Fruit fly (Drosophila melanogaster): ENCODE data around the gene Ndc1.
A peak's percentile ranks its signal among the peaks of the same experiment; 100 is the strongest.

The Ndc1 gene

DNA sequence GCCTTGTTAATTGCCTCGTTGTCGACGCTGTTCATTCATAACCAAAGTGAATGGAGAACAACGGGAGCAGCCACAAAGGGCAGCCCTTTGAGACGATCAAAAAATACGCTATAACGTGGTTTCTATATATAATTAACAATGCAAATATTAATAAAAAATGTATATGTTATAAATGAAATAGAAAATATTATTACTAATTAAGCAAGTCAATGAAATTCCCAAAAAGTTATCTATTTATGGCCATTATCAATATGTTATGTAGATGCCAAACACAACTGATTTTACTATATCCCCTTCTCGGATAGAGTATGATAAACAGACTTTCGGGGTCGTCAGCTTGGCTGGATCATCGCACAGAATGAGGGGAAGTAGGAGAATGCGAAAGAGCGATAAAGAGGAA is 45.2 kb downstream of the Ndc1 start (continued):
- TF ChIP-seq CG6689 (GFP tag; IDR thresholded peaks at IDR 0.05) (peak; percentile 52), CG9437 (GFP tag; optimal IDR thresholded peaks at IDR 0.05) (peak; percentile 35), z (GFP tag; IDR thresholded peaks at IDR 0.05) (no peak), sug (tag; optimal IDR thresholded peaks at IDR 0.05) (peak; percentile 51), vnd (GFP tag; IDR thresholded peaks at IDR 0.05; ENCODE audit: partially characterized antibody) (no peak), Deaf1 (tag; optimal IDR thresholded peaks at IDR 0.05) (peak; percentile 39), pfk (GFP tag; optimal IDR thresholded peaks at IDR 0.05) (no peak), CG12104 (GFP tag; optimal IDR thresholded peaks at IDR 0.05) (peak; percentile 17), CG2712 (tag; optimal IDR thresholded peaks at IDR 0.05) (peak; percentile 62), CG9876 (GFP tag; optimal IDR thresholded peaks at IDR 0.05) (no peak), CG8388 (GFP tag; optimal IDR thresholded peaks at IDR 0.05) (peak; percentile 47), CG9727 (GFP tag; optimal IDR thresholded peaks at IDR 0.05) (peak; percentile 7), Nf-YC (tag; optimal IDR thresholded peaks at IDR 0.05) (peak; percentile 62), CG7786 (GFP tag; optimal IDR thresholded peaks at IDR 0.05) (no peak), gcm (GFP tag; optimal IDR thresholded peaks at IDR 0.05) (peak; percentile 47), NFAT (GFP tag; IDR thresholded peaks at IDR 0.05) (0 out of 2 replicates have a peak, but pooled peaks have one; percentile 3), BtbVII (GFP tag; optimal IDR thresholded peaks at IDR 0.05) (peak; percentile 36), ewg (GFP tag; optimal IDR thresholded peaks at IDR 0.05) (peak; percentile 17), CG15601 (tag; optimal IDR thresholded peaks at IDR 0.05) (peak; percentile 25), CG7556 (GFP tag; optimal IDR thresholded peaks at IDR 0.05) (peak; percentile 45), dati (GFP tag; IDR thresholded peaks at IDR 0.05) (0 out of 2 replicates have a peak, but pooled peaks have one; percentile 19), Dbx (GFP tag; IDR thresholded peaks at IDR 0.05) (peak; percentile 35; the same call in 2 of the 3 replicates), CG7372 (GFP tag; IDR thresholded peaks at IDR 0.05) (no peak), CG4730 (GFP tag; IDR thresholded peaks at IDR 0.05) (0 out of 2 replicates have a peak, but pooled peaks have one; percentile 40), CG13775 (GFP tag; optimal IDR thresholded peaks at IDR 0.05) (no peak), CG14667 (GFP tag; IDR thresholded peaks at IDR 0.05) (0 out of 2 replicates have a peak, but pooled peaks have one; percentile 45), esg (GFP tag; conservative IDR thresholded peaks at IDR 0.05) (peak; percentile 31; the same call in 1 of the 2 replicates), CG1024 (GFP tag; IDR thresholded peaks at IDR 0.05) (0 out of 2 replicates have a peak, but pooled peaks have one; percentile 27), CG13296 (GFP tag; optimal IDR thresholded peaks at IDR 0.05) (peak; percentile 57), salm (tag; optimal IDR thresholded peaks at IDR 0.05) (peak; percentile 23), sob (GFP tag; IDR thresholded peaks at IDR 0.05) (0 out of 2 replicates have a peak, but pooled peaks have one; percentile 32), dpn (GFP tag; optimal IDR thresholded peaks at IDR 0.05) (peak in 1 of 2 experiments; percentile 16), CG15073 (GFP tag; optimal IDR thresholded peaks at IDR 0.05) (no peak), fd96Cb (tag; optimal IDR thresholded peaks at IDR 0.05) (peak; percentile 33), crc (GFP tag; optimal IDR thresholded peaks at IDR 0.05) (no peak), Taf1 (GFP tag; IDR thresholded peaks at IDR 0.05) (no peak), CG4820 (GFP tag; optimal IDR thresholded peaks at IDR 0.05) (peak; percentile 8), zfh1 (GFP tag; IDR thresholded peaks at IDR 0.05) (peak; percentile 29; the same call in 2 of the 3 replicates), CG2120 (GFP tag; optimal IDR thresholded peaks at IDR 0.05) (no peak), row (GFP tag; IDR thresholded peaks at IDR 0.05) (peak; percentile 76), HLH3B (GFP tag; IDR thresholded peaks at IDR 0.05) (peak; percentile 63), Fer3 (tag; optimal IDR thresholded peaks at IDR 0.05) (peak; percentile 61), CG15514 (GFP tag; optimal IDR thresholded peaks at IDR 0.05) (peak; percentile 14), Nf-YA (GFP tag; IDR thresholded peaks at IDR 0.05) (peak; percentile 58), rib (GFP tag; IDR thresholded peaks at IDR 0.05) (no peak), eve (GFP tag; optimal IDR thresholded peaks at IDR 0.05) (no peak), Eip74EF (GFP tag; optimal IDR thresholded peaks at IDR 0.05) (peak in 1 of 2 experiments; percentile 22), Fer1 (GFP tag; optimal IDR thresholded peaks at IDR 0.05) (peak; percentile 63), Bgb (GFP tag; IDR thresholded peaks at IDR 0.05; ENCODE audit: partially characterized antibody) (no peak), hkb (optimal IDR thresholded peaks at IDR 0.05) (no peak), hkb (GFP tag; IDR thresholded peaks at IDR 0.05) (peak; percentile 64; the same call in 1 of the 2 replicates)
